Fruit fly (Drosophila melanogaster): ENCODE data around the gene CheB38a.

The CheB38a gene

DNA sequence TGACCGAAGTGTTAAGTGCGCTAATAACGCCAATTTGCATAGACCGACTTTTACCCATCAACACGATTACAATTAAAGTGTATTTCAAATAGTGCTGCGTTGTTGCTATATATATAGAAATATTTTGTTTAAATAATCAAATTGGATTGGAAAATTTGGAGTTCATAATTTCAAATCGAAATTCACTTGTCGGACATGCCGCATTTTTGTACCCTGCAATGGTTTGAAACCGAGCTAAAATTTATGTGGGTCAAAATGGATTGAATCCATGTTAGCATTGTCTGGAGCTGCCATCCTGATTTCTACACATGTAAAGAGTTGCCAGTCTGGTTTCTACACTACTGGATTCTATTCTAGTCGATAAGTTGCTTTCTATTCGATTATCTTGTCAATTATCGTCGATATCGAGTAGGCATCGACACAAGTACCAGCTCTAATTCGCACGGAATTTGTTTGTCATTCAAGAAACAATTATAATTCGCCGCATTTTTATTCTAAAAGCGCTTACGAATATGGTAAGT is 31.0 kb downstream of the CheB38a start, which contains the start of gene Pomp (continued):
- TF ChIP-seq cwo (GFP tag; optimal IDR thresholded peaks at IDR 0.05) (peak; percentile 84), CG2116 (GFP tag; optimal IDR thresholded peaks at IDR 0.05) (peak; percentile 79), pfk (GFP tag; optimal IDR thresholded peaks at IDR 0.05) (no peak), CG15479 (GFP tag; optimal IDR thresholded peaks at IDR 0.05) (no peak), CG6683 (GFP tag; optimal IDR thresholded peaks at IDR 0.05) (peak; percentile 71), dpn (GFP tag; optimal IDR thresholded peaks at IDR 0.05) (peak; percentile 72 to 88), CG17829 (tag; optimal IDR thresholded peaks at IDR 0.05) (peak; percentile 92), Hmx (GFP tag; optimal IDR thresholded peaks at IDR 0.05) (no peak), Drgx (GFP tag; IDR thresholded peaks at IDR 0.05) (peak; percentile 82), Fer3 (tag; optimal IDR thresholded peaks at IDR 0.05) (peak; percentile 89), CG13123 (GFP tag; optimal IDR thresholded peaks at IDR 0.05) (peak; percentile 70), Six4 (GFP tag; optimal IDR thresholded peaks at IDR 0.05) (peak; percentile 80), CG10366 (GFP tag; IDR thresholded peaks at IDR 0.05) (peak; percentile 83), zen2 (GFP tag; IDR thresholded peaks at IDR 0.05; ENCODE audit: partially characterized antibody) (peak; percentile 26; the same call in 1 of the 3 replicates), stc (GFP tag; IDR thresholded peaks at IDR 0.05) (peak; percentile 90), eyg (GFP tag; optimal IDR thresholded peaks at IDR 0.05) (peak; percentile 2), Pdp1 (GFP tag; optimal IDR thresholded peaks at IDR 0.05) (peak; percentile 58 to 64), HLH54F (GFP tag; optimal IDR thresholded peaks at IDR 0.05) (peak; percentile 62), CG3281 (GFP tag; optimal IDR thresholded peaks at IDR 0.05) (peak; percentile 83), CG4404 (GFP tag; IDR thresholded peaks at IDR 0.05) (peak; percentile 78), gce (GFP tag; IDR thresholded peaks at IDR 0.05) (peak; percentile 83), pzg (GFP tag; optimal IDR thresholded peaks at IDR 0.05) (peak; percentile 95), CG11723 (GFP tag; optimal IDR thresholded peaks at IDR 0.05) (peak; percentile 44), Stat92E (GFP tag; optimal IDR thresholded peaks at IDR 0.05) (peak in 1 of 3 experiments; percentile 47), CG7839 (tag; optimal IDR thresholded peaks at IDR 0.05) (peak; percentile 88), Elba2 (GFP tag; optimal IDR thresholded peaks at IDR 0.05) (no peak), rib (GFP tag; IDR thresholded peaks at IDR 0.05) (peak; percentile 86), gsb (GFP tag; IDR thresholded peaks at IDR 0.05) (peak; percentile 69), CG4707 (GFP tag; optimal IDR thresholded peaks at IDR 0.05) (peak; percentile 37), z (GFP tag; IDR thresholded peaks at IDR 0.05) (no peak), CG15011 (GFP tag; optimal IDR thresholded peaks at IDR 0.05) (peak; percentile 80), pb (GFP tag; optimal IDR thresholded peaks at IDR 0.05) (no peak), CkIIα-i1 (GFP tag; IDR thresholded peaks at IDR 0.05) (0 out of 2 replicates have a peak, but pooled peaks have one; percentile 41), HLHmδ (GFP tag; optimal IDR thresholded peaks at IDR 0.05) (no peak), CG4424 (GFP tag; optimal IDR thresholded peaks at IDR 0.05) (peak; percentile 84), Bgb (GFP tag; IDR thresholded peaks at IDR 0.05; ENCODE audit: partially characterized antibody) (peak; percentile 71; the same call in 1 of the 2 replicates), Asciz (GFP tag; optimal IDR thresholded peaks at IDR 0.05) (peak; percentile 86), CG8089 (GFP tag; optimal IDR thresholded peaks at IDR 0.05) (peak; percentile 0), E2f1 (GFP tag; IDR thresholded peaks at IDR 0.05) (peak; percentile 91), Dfd (GFP tag; optimal IDR thresholded peaks at IDR 0.05) (no peak), tna (GFP tag; IDR thresholded peaks at IDR 0.05; ENCODE audit: partially characterized antibody) (peak; percentile 46; the same call in 1 of the 2 replicates), Lpt (GFP tag; optimal IDR thresholded peaks at IDR 0.05) (no peak), CG1602 (GFP tag; optimal IDR thresholded peaks at IDR 0.05) (peak; percentile 79), CG18476 (GFP tag; optimal IDR thresholded peaks at IDR 0.05) (peak; percentile 70), CG31441 (GFP tag; IDR thresholded peaks at IDR 0.05) (peak; percentile 93), CG16813 (GFP tag; IDR thresholded peaks at IDR 0.05; ENCODE audit: partially characterized antibody) (peak; percentile 66), CG2889 (GFP tag; IDR thresholded peaks at IDR 0.05) (peak; percentile 61; the same call in 1 of the 3 replicates), Lim3 (GFP tag; IDR thresholded peaks at IDR 0.05) (peak; percentile 48; the same call in 1 of the 2 replicates), dan (GFP tag; IDR thresholded peaks at IDR 0.05) (no peak), CG2712 (tag; optimal IDR thresholded peaks at IDR 0.05) (peak; percentile 92)

Data from whole organism, embryonic.